Worm (Caenorhabditis elegans): Measurements from ENCODE around the gene C53B4.2.

The C53B4.2 gene

ce11 chrIV:8974543-8975330 is 8.8 kb downstream of the C53B4.2 start:
- TF ChIP-seq mab-9 (GFP tag; IDR thresholded peaks at IDR 0.05), result no peak
- peak; percentile 66 for TF ChIP-seq ztf-4 (tag; optimal IDR thresholded peaks at IDR 0.05)
- TF ChIP-seq nhr-71 (tag; optimal IDR thresholded peaks at IDR 0.05), result peak; percentile 90
- peak in 1 of 2 experiments; percentile 20 for TF ChIP-seq efl-1 (optimal IDR thresholded peaks at IDR 0.05)
- TF ChIP-seq efl-1 (GFP tag; optimal IDR thresholded peaks at IDR 0.05 in 1 of 2), result peak in 1 of 2 experiments; percentile 52
- TF ChIP-seq sox-4 (tag; optimal IDR thresholded peaks at IDR 0.05), result no peak
- TF ChIP-seq tbx-2 (tag; optimal IDR thresholded peaks at IDR 0.05), result peak; percentile 25
- TF ChIP-seq ztf-11 (tag; optimal IDR thresholded peaks at IDR 0.05), result no peak
- TF ChIP-seq lir-3 (tag; optimal IDR thresholded peaks at IDR 0.05; ENCODE audit: poor library complexity), result peak; percentile 69
- no peak for TF ChIP-seq unc-86 (tag; optimal IDR thresholded peaks at IDR 0.05)
- TF ChIP-seq C16A3.4 (tag; optimal IDR thresholded peaks at IDR 0.05), result peak; percentile 45
- peak in 1 of 2 experiments; percentile 51 for TF ChIP-seq mdl-1 (tag; optimal IDR thresholded peaks at IDR 0.05)
- TF ChIP-seq lin-14 (GFP tag; optimal IDR thresholded peaks at IDR 0.05), result peak; percentile 79
- TF ChIP-seq swsn-7 (tag; optimal IDR thresholded peaks at IDR 0.05), result peak; percentile 33
- TF ChIP-seq unc-130 (tag; optimal IDR thresholded peaks at IDR 0.05), result peak; percentile 27
- TF ChIP-seq lin-35 (GFP tag; optimal IDR thresholded peaks at IDR 0.05), result peak in 1 of 2 experiments; percentile 25
- TF ChIP-seq xbp-1 (tag; optimal IDR thresholded peaks at IDR 0.05), result peak; percentile 51
- TF ChIP-seq unc-98 (GFP tag; IDR thresholded peaks at IDR 0.05), result no peak
- TF ChIP-seq nhr-47 (tag; optimal IDR thresholded peaks at IDR 0.05), result peak; percentile 34
- peak; percentile 74 for TF ChIP-seq nhr-19 (GFP tag; conservative IDR thresholded peaks at IDR 0.05)
- TF ChIP-seq lsy-2 (tag; optimal IDR thresholded peaks at IDR 0.05), result peak; percentile 54 to 68
- peak; percentile 79 for TF ChIP-seq rnt-1 (tag; optimal IDR thresholded peaks at IDR 0.05)
- peak; percentile 48 for TF ChIP-seq lin-39 (tag; optimal IDR thresholded peaks at IDR 0.05)
- peak; percentile 71 for TF ChIP-seq nhr-20 (tag; optimal IDR thresholded peaks at IDR 0.05)
- TF ChIP-seq unc-30 (tag; optimal IDR thresholded peaks at IDR 0.05), result no peak
- TF ChIP-seq snu-23 (GFP tag; optimal IDR thresholded peaks at IDR 0.05), result peak; percentile 67
- no peak for TF ChIP-seq skn-1 (tag; optimal IDR thresholded peaks at IDR 0.05)
- TF ChIP-seq egl-27 (tag; optimal IDR thresholded peaks at IDR 0.05), result no peak

ce11 chrIV:8975331-8975625 is 9.3 kb downstream of the C53B4.2 start, which contains the start of gene pdzd-8:
TSS of gene pdzd-8 (plus strand) at chrIV:8975526.
- TF ChIP-seq nhr-47 (tag; optimal IDR thresholded peaks at IDR 0.05), result no peak
- TF ChIP-seq ceh-8 (GFP tag; optimal IDR thresholded peaks at IDR 0.05), result no peak
- TF ChIP-seq efl-3 (GFP tag; optimal IDR thresholded peaks at IDR 0.05), result no peak
- no peak for TF ChIP-seq alr-1 (tag; optimal IDR thresholded peaks at IDR 0.05; ENCODE audit: borderline replicate concordance)
- no peak for TF ChIP-seq hpl-2 (GFP tag; optimal IDR thresholded peaks at IDR 0.05)

- peak; percentile 60 for TF ChIP-seq rnt-1 (tag; optimal IDR thresholded peaks at IDR 0.05)
- no peak for TF ChIP-seq nhr-90 (tag; optimal IDR thresholded peaks at IDR 0.05; ENCODE audit: poor library complexity)
- peak; percentile 36 for TF ChIP-seq mef-2 (tag; optimal IDR thresholded peaks at IDR 0.05)
- TF ChIP-seq nhr-71 (tag; optimal IDR thresholded peaks at IDR 0.05), result peak; percentile 73
- TF ChIP-seq snu-23 (GFP tag; optimal IDR thresholded peaks at IDR 0.05), result peak; percentile 16
- TF ChIP-seq lsy-2 (tag; optimal IDR thresholded peaks at IDR 0.05), result peak in 1 of 2 experiments; percentile 43
- peak; percentile 2 for TF ChIP-seq nhr-11 (tag; optimal IDR thresholded peaks at IDR 0.05)
- TF ChIP-seq ztf-4 (tag; optimal IDR thresholded peaks at IDR 0.05), result no peak
- TF ChIP-seq pag-3 (tag; optimal IDR thresholded peaks at IDR 0.05; ENCODE audit: borderline replicate concordance, insufficient read depth), result no peak
- TF ChIP-seq lin-14 (GFP tag; optimal IDR thresholded peaks at IDR 0.05), result peak; percentile 64
- TF ChIP-seq efl-1 (optimal IDR thresholded peaks at IDR 0.05), result no peak
- peak in 1 of 2 experiments; percentile 62 for TF ChIP-seq efl-1 (GFP tag; optimal IDR thresholded peaks at IDR 0.05 in 1 of 2)
- TF ChIP-seq pax-3 (tag; optimal IDR thresholded peaks at IDR 0.05), result no peak
- 0 out of 2 replicates have a peak, but pooled peaks have one; percentile 15 for TF ChIP-seq nhr-19 (GFP tag; conservative IDR thresholded peaks at IDR 0.05)
- TF ChIP-seq ets-5 (GFP tag; IDR thresholded peaks at IDR 0.05), result no peak
- TF ChIP-seq isw-1 (GFP tag; IDR thresholded peaks at IDR 0.05), result no peak
- TF ChIP-seq C04F5.9 (tag; optimal IDR thresholded peaks at IDR 0.05), result no peak
- no peak for TF ChIP-seq ceh-88 (GFP tag; IDR thresholded peaks at IDR 0.05)
- TF ChIP-seq nhr-20 (tag; optimal IDR thresholded peaks at IDR 0.05), result peak; percentile 14
- no peak for TF ChIP-seq unc-98 (GFP tag; IDR thresholded peaks at IDR 0.05)
- peak; percentile 5 for TF ChIP-seq lin-39 (tag; optimal IDR thresholded peaks at IDR 0.05)
These were observed 12.1 kb downstream of the C53B4.2 start for ce11 chrIV:8978047-8978446.

Measured in whole organism, L1 larva.